Worm (Caenorhabditis elegans) whole organism, early embryonic: ENCODE measurements around the gene C52B11.5.

Experiments
- ceh-13 ChIP-seq: fragments of 200-800 bp; sonication (Bioruptor generic); optimal IDR thresholded peaks from 2 replicates; lab custom pipeline; 2018; ENCODE audit warnings: mild to moderate bottlenecking, missing genetic modification characterization, missing compliant biosample characterization
- hnd-1 ChIP-seq: sonication (generic microtip); optimal IDR thresholded peaks from 2 replicates; lab custom pipeline; 2016; ENCODE audit warnings: missing genetic modification characterization, missing compliant biosample characterization
- pes-1 ChIP-seq: fragments of 200-800 bp; sonication (Bioruptor generic); IDR thresholded peaks from 2 replicates; pipeline ENCODE4 v1.3.6; 2022; ENCODE audit warnings: missing genetic modification reagents, missing genetic modification characterization, missing compliant biosample characterization
- tbx-11 ChIP-seq: fragments of 200-800 bp; sonication (Bioruptor generic); IDR thresholded peaks from 2 replicates; pipeline ENCODE4 v1.3.6; 2022; ENCODE audit warnings: missing genetic modification characterization, missing compliant biosample characterization

DNA sequence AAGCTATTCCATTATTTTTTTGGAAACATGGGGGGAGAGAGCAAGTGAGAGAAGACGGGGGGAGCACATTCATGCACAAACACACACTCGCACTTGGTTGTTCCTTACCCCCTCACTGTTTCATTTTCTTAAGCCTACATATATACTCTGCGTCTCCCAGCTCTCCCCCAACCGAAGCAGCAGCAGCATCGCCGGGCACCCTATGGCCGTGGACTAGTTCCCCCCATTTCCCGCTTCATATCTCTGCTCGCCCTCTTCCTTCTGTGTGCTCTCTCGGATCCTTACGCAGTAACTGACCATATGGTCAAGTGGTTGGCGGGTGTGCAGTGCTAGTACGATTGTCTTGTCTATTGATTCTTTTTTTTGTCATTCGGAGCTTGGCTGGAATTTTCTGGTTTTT, 29.7 kb downstream of the C52B11.5 start:
- TF ChIP-seq hnd-1 (tag; lab: Kevin White, UChicago) (no peak), ceh-13 (GFP tag; lab: Kevin White, UChicago) (no peak), pes-1 (GFP tag; lab: Robert Waterston, UW) (no peak; the same call in 1 of the 2 replicates), tbx-11 (GFP tag; lab: Robert Waterston, UW) (no peak)
